Fruit fly (Drosophila melanogaster) whole organism, adult: ENCODE measurements around the gene CG42750.

Experiments
- CG33017 ChIP-seq: fragments of 200-800 bp; sonication (Bioruptor generic); optimal IDR thresholded peaks from 2 replicates; lab custom pipeline; 2018; ENCODE audit warnings: missing biosample characterization, mild to moderate bottlenecking, missing genetic modification characterization, moderate library complexity
- tj ChIP-seq: fragments of 200-800 bp; sonication (Bioruptor generic); optimal IDR thresholded peaks from 3 replicates; lab custom pipeline; 2017; ENCODE audit warnings: missing biosample characterization, mild to moderate bottlenecking, missing genetic modification characterization, moderate library complexity

DNA sequence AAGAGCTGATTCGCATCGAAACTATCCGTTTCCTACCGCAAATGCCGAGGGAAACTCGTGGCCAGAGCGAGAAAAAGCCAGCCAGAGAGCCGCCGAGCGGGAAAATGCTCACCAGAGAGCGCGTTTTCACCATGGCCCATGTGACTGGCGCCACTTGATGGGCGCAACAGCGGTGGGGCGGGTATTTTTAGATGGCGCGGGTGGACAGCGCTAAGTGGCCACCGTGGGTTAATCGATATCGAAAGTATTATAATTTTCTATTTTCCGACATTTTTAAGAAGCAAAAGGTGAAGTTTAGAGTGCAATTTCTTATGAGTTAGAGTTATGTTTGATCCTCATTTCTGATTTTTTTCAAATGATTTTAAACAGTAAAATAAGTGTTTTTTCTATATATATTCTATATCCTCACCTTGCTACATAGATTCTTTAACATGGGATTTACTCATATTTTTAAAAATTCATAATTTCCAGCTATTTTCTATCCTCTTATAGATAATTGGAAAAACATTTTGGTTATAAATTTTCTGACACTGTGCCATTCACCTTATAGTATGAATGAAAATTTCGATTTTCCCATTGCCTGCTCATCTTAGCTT, 90.8 kb downstream of the CG42750 start, which contains the start of gene Ptp36E:
- TF ChIP-seq tj (GFP tag; lab: Kevin White, UChicago) (no peak), CG33017 (tag; lab: Kevin White, UChicago) (peak; percentile 80)
